Fruit fly (Drosophila melanogaster): ENCODE measurements around the gene CG4511.

DNA sequence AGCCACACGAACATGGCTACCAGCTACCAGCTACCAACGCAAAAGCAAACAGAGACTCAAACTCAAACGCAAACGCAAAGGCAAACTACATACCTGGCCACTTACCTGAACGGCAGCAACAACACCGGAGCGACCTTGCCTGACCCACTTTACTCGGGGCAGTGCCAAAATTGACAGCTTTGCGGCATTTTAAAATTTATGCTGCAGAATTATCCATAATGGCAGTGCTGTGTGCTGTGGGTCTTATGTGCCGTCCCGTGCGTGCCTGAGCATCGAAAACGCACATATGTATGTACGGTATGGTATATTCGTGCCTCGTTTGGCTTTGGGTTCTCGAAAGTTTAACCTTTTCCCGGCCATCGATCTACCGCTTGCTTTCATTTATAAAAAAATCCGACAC is 25.6 kb upstream of the CG4511 start:
- TF ChIP-seq CG16779 (tag; optimal IDR thresholded peaks at IDR 0.05) (no peak), CG11902 (GFP tag; optimal IDR thresholded peaks at IDR 0.05) (no peak), CG7368 (GFP tag; optimal IDR thresholded peaks at IDR 0.05) (no peak), Met (GFP tag; optimal IDR thresholded peaks at IDR 0.05) (no peak), CG6808 (GFP tag; optimal IDR thresholded peaks at IDR 0.05) (no peak), Eip78C (GFP tag) (peak; percentile 24), CG8319 (GFP tag; optimal IDR thresholded peaks at IDR 0.05) (no peak), CG10631 (GFP tag; optimal IDR thresholded peaks at IDR 0.05) (no peak), Blimp-1 (GFP tag; optimal IDR thresholded peaks at IDR 0.05) (no peak)

Data from whole organism, prepupa.